Worm (Caenorhabditis elegans) whole organism, L4 larva: ENCODE data around the gene K06H7.8.

Source experiments
- D1046.2 ChIP-seq: fragments of 200-800 bp; sonication (Bioruptor generic); IDR thresholded peaks from 2 replicates; pipeline ENCODE4 v1.3.6; 2022; ENCODE audit warnings: missing genetic modification characterization, missing compliant biosample characterization
- F37D6.2 ChIP-seq: sonication (generic microtip); optimal IDR thresholded peaks from 2 replicates; lab custom pipeline; 2016; ENCODE audit warnings: mild to moderate bottlenecking, missing genetic modification characterization, missing compliant biosample characterization
- R02D3.7 ChIP-seq: fragments of 150-350 bp; sonication (generic microtip); optimal IDR thresholded peaks from 3 replicates; lab custom pipeline; 2014; ENCODE audit warnings: missing biosample characterization, missing genetic modification characterization
- T26A8.4 ChIP-seq: fragments of 200-800 bp; sonication (Bioruptor generic); IDR thresholded peaks from 2 replicates; pipeline ENCODE4 v1.3.6; 2022; ENCODE audit warnings: missing genetic modification characterization, missing compliant biosample characterization
- Y105C5A.15 ChIP-seq: fragments of 200-800 bp; sonication (Bioruptor generic); IDR thresholded peaks from 2 replicates; pipeline ENCODE4 v1.3.6; 2022; ENCODE audit warnings: missing genetic modification characterization, missing compliant biosample characterization
- aha-1 ChIP-seq: fragments of 150-350 bp; peaks from one replicate; lab custom pipeline; 2014; ENCODE audit warnings: missing biosample characterization, missing genetic modification characterization
- ceh-44 ChIP-seq: fragments of 200-800 bp; sonication (Bioruptor generic); IDR thresholded peaks from 2 replicates; pipeline ENCODE4 v1.3.6; 2022; ENCODE audit warnings: missing genetic modification reagents, missing genetic modification characterization, missing compliant biosample characterization
- daf-8 ChIP-seq: fragments of 200-800 bp; sonication (Bioruptor generic); IDR thresholded peaks from 2 replicates; pipeline ENCODE4 v1.3.6; 2022; ENCODE audit warnings: missing genetic modification characterization, missing compliant biosample characterization
- dmd-6 ChIP-seq: fragments of 200-800 bp; sonication (Bioruptor generic); IDR thresholded peaks from 2 replicates; pipeline ENCODE4 v1.3.6; 2022; ENCODE audit warnings: missing genetic modification reagents, missing genetic modification characterization, missing compliant biosample characterization
- dmd-8 ChIP-seq: fragments of 200-800 bp; sonication (Bioruptor generic); IDR thresholded peaks from 2 replicates; pipeline ENCODE4 v1.3.6; 2022; ENCODE audit warnings: missing genetic modification characterization, missing compliant biosample characterization
- dpl-1 ChIP-seq: fragments of 150-350 bp; optimal IDR thresholded peaks from 2 replicates; lab custom pipeline; 2014; ENCODE audit warnings: missing biosample characterization, missing genetic modification reagents, missing genetic modification characterization
- dve-1 ChIP-seq: sonication (generic microtip); optimal IDR thresholded peaks from 2 replicates; lab custom pipeline; 2017; ENCODE audit warnings: antibody characterized with exemption, mild to moderate bottlenecking, missing genetic modification characterization, missing compliant biosample characterization; ENCODE audit not compliant: insufficient read depth
- egl-43 ChIP-seq: fragments of 200-800 bp; sonication (Bioruptor generic); IDR thresholded peaks from 2 replicates; pipeline ENCODE4 v1.3.6; 2022; ENCODE audit warnings: missing genetic modification reagents, missing genetic modification characterization, missing compliant biosample characterization
- fkh-10 ChIP-seq: fragments of 150-350 bp; optimal IDR thresholded peaks from 2 replicates; lab custom pipeline; 2014; ENCODE audit warnings: missing biosample characterization, missing genetic modification reagents, missing genetic modification characterization
- fos-1 ChIP-seq: fragments of 150-350 bp; optimal IDR thresholded peaks from 2 replicates; lab custom pipeline; 2014; ENCODE audit warnings: missing biosample characterization, missing genetic modification characterization
- gei-8 ChIP-seq: fragments of 200-800 bp; sonication (Bioruptor generic); optimal IDR thresholded peaks from 2 replicates; lab custom pipeline; 2018; ENCODE audit warnings: mild to moderate bottlenecking, missing genetic modification characterization, missing compliant biosample characterization
- hif-1 ChIP-seq, 2 experiments: sonication (generic microtip); optimal IDR thresholded peaks; 2 replicates each; lab custom pipeline; 2016 to 2017; ENCODE audit warnings: missing compliant biosample characterization in 2 of 2, missing genetic modification characterization in 2 of 2, missing genetic modification reagents in 2 of 2, missing genotype in 2 of 2, mild to moderate bottlenecking in 1 of 2
- hlh-11 ChIP-seq: fragments of 200-800 bp; sonication (Bioruptor generic); optimal IDR thresholded peaks from 2 replicates; lab custom pipeline; 2018; ENCODE audit warnings: mild to moderate bottlenecking, missing genetic modification characterization, missing compliant biosample characterization
- hmg-1.1 ChIP-seq: fragments of 200-800 bp; sonication (Bioruptor generic); IDR thresholded peaks from 2 replicates; pipeline ENCODE4 v1.3.6; 2022; ENCODE audit warnings: missing genetic modification reagents, missing genetic modification characterization, missing compliant biosample characterization
- lin-1 ChIP-seq: fragments of 200-800 bp; sonication (Bioruptor generic); IDR thresholded peaks from 2 replicates; pipeline ENCODE4 v1.3.6; 2022; ENCODE audit warnings: missing genetic modification reagents, missing genetic modification characterization, missing compliant biosample characterization
- lin-38 ChIP-seq: fragments of 200-800 bp; sonication (Bioruptor generic); IDR thresholded peaks from 2 replicates; pipeline ENCODE4 v1.3.6; 2022; ENCODE audit warnings: missing genetic modification reagents, missing genetic modification characterization, missing compliant biosample characterization
- lin-39 ChIP-seq: fragments of 150-350 bp; optimal IDR thresholded peaks from 2 replicates; lab custom pipeline; 2014; ENCODE audit warnings: missing biosample characterization, missing genetic modification reagents, missing genetic modification characterization
- lir-3 ChIP-seq: sonication (generic microtip); optimal IDR thresholded peaks from 2 replicates; lab custom pipeline; 2016; ENCODE audit warnings: mild to moderate bottlenecking, missing genetic modification characterization, missing compliant biosample characterization
- lsy-2 ChIP-seq, 2 experiments: fragments of 150-350 bp in 1 of 2; sonication (generic microtip) in 1 of 2; optimal IDR thresholded peaks; 2 replicates each; lab custom pipeline; 2014 to 2017; ENCODE audit warnings: missing biosample characterization in 2 of 2, missing genetic modification characterization in 2 of 2
- madf-5 ChIP-seq, 2 experiments: fragments of 200-800 bp; sonication (Bioruptor generic); IDR thresholded peaks; 2 replicates each; pipeline ENCODE4 v1.3.6; 2022; ENCODE audit warnings: missing compliant biosample characterization in 2 of 2, missing genetic modification characterization in 2 of 2
- madf-9 ChIP-seq: fragments of 200-800 bp; sonication (Bioruptor generic); conservative IDR thresholded peaks from 2 replicates; pipeline ENCODE4 v1.3.6; 2022; ENCODE audit warnings: missing genetic modification reagents, missing genetic modification characterization, missing compliant biosample characterization
- mes-2 ChIP-seq: sonication (generic microtip); optimal IDR thresholded peaks from 2 replicates; lab custom pipeline; 2016; ENCODE audit warnings: missing genotype, mild to moderate bottlenecking, missing genetic modification characterization, missing compliant biosample characterization; ENCODE audit not compliant: poor library complexity, severe bottlenecking
- mxl-2 ChIP-seq: fragments of 200-800 bp; sonication (Bioruptor generic); conservative IDR thresholded peaks from 2 replicates; pipeline ENCODE4 v1.3.6; 2022; ENCODE audit warnings: missing genetic modification reagents, missing genetic modification characterization, missing compliant biosample characterization
- mxl-3 ChIP-seq: fragments of 200-800 bp; sonication (Bioruptor generic); optimal IDR thresholded peaks from 2 replicates; lab custom pipeline; 2018; ENCODE audit warnings: mild to moderate bottlenecking, missing genetic modification characterization, missing compliant biosample characterization
- nhr-10 ChIP-seq: fragments of 150-350 bp; optimal IDR thresholded peaks from 2 replicates; lab custom pipeline; 2014; ENCODE audit warnings: missing biosample characterization, missing genetic modification characterization
- nhr-102 ChIP-seq: sonication (generic microtip); optimal IDR thresholded peaks from 2 replicates; lab custom pipeline; 2016; ENCODE audit warnings: mild to moderate bottlenecking, missing genetic modification characterization, moderate library complexity, missing compliant biosample characterization
- nhr-111 ChIP-seq: fragments of 200-800 bp; sonication (Bioruptor generic); optimal IDR thresholded peaks from 2 replicates; lab custom pipeline; 2018; ENCODE audit warnings: mild to moderate bottlenecking, missing genetic modification characterization, missing compliant biosample characterization
- nhr-237 ChIP-seq: sonication (generic microtip); optimal IDR thresholded peaks from 2 replicates; lab custom pipeline; 2017; ENCODE audit warnings: missing biosample characterization, missing genetic modification characterization
- nhr-48 ChIP-seq: sonication (generic microtip); optimal IDR thresholded peaks from 2 replicates; lab custom pipeline; 2016; ENCODE audit warnings: mild to moderate bottlenecking, missing genetic modification characterization, missing compliant biosample characterization
- nhr-6 ChIP-seq: fragments of 150-350 bp; optimal IDR thresholded peaks from 2 replicates; lab custom pipeline; 2014; ENCODE audit warnings: missing biosample characterization, missing genetic modification characterization
- nhr-76 ChIP-seq: fragments of 150-350 bp; optimal IDR thresholded peaks from 2 replicates; lab custom pipeline; 2014; ENCODE audit warnings: missing biosample characterization, missing genetic modification characterization
- saeg-2 ChIP-seq: fragments of 200-800 bp; sonication (Bioruptor generic); IDR thresholded peaks from 2 replicates; pipeline ENCODE4 v1.3.6; 2022; ENCODE audit warnings: missing genetic modification reagents, missing genetic modification characterization, missing compliant biosample characterization
- set-16 ChIP-seq: fragments of 200-800 bp; sonication (Bioruptor generic); IDR thresholded peaks from 2 replicates; pipeline ENCODE4 v1.3.6; 2022; ENCODE audit warnings: missing genetic modification reagents, missing genetic modification characterization, missing compliant biosample characterization
- skn-1 ChIP-seq: fragments of 150-350 bp; optimal IDR thresholded peaks from 2 replicates; lab custom pipeline; 2014; ENCODE audit warnings: missing biosample characterization, missing genetic modification characterization
- snpc-1.2 ChIP-seq: fragments of 200-800 bp; sonication (Bioruptor generic); IDR thresholded peaks from 2 replicates; pipeline ENCODE4 v1.3.6; 2022; ENCODE audit warnings: missing genetic modification reagents, missing genetic modification characterization, missing compliant biosample characterization
- spr-3 ChIP-seq: fragments of 200-800 bp; sonication (Bioruptor generic); optimal IDR thresholded peaks from 2 replicates; lab custom pipeline; 2018; ENCODE audit warnings: mild to moderate bottlenecking, missing genetic modification characterization, missing compliant biosample characterization
- tra-1 ChIP-seq: fragments of 200-800 bp; sonication (Bioruptor generic); IDR thresholded peaks from 2 replicates; pipeline ENCODE4 v1.3.6; 2022; ENCODE audit warnings: missing genetic modification reagents, missing genetic modification characterization, missing compliant biosample characterization
- unc-130 ChIP-seq: sonication (generic microtip); optimal IDR thresholded peaks from 2 replicates; lab custom pipeline; 2016; ENCODE audit warnings: missing genetic modification reagents, missing genetic modification characterization, missing compliant biosample characterization
- unc-39 ChIP-seq: sonication (generic microtip); optimal IDR thresholded peaks from 2 replicates; lab custom pipeline; 2017; ENCODE audit warnings: missing biosample characterization, missing genetic modification characterization
- unc-62 ChIP-seq, 3 experiments: fragments of 150-350 bp in 1 of 3; sonication (generic microtip); optimal IDR thresholded peaks in 2 of 3; peaks in 1 of 3; 1 replicate in 1 of 3; 2 replicates in 2 of 3; lab custom pipeline; 2014 to 2017; ENCODE audit warnings: missing biosample characterization in 3 of 3, missing genetic modification characterization in 3 of 3, missing genetic modification reagents in 3 of 3, missing genotype in 1 of 3
- vab-7 ChIP-seq: fragments of 200-800 bp; sonication (Bioruptor generic); IDR thresholded peaks from 2 replicates; pipeline ENCODE4 v1.3.6; 2022; ENCODE audit warnings: missing genetic modification reagents, missing genetic modification characterization, missing compliant biosample characterization
- zfp-2 ChIP-seq: sonication (generic microtip); optimal IDR thresholded peaks from 2 replicates; lab custom pipeline; 2016; ENCODE audit warnings: mild to moderate bottlenecking, missing genetic modification characterization, missing compliant biosample characterization
- zip-11 ChIP-seq: fragments of 200-800 bp; sonication (Bioruptor generic); IDR thresholded peaks from 2 replicates; pipeline ENCODE4 v1.3.6; 2022; ENCODE audit warnings: missing genetic modification characterization, missing compliant biosample characterization

Gene K06H7.8

DNA sequence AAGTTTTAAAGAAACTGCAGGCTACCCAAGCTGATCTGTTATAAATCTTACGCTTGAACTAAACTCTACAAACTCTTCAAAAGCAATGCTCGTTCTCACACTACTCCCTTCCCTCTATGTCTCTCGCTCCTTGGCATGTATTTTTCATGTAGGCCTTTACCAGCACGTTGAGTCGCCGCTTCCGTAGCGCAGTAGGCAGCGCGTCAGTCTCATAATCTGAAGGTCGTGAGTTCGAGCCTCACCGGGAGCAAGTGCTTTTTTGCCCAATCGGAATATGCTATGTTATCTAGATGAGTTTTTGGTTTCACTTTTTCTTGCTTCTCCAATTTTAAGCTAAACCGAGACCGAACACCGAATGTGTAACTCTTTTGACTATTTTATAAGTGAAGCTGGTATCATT lies 8.5 kb upstream of the K06H7.8 start (continued):
- TF ChIP-seq set-16 (peak; percentile 25; the same call in 1 of the 2 replicates), gei-8 (peak; percentile 42), unc-39 (tag; lab: Kevin White, UChicago) (no peak), lin-1 (GFP tag; lab: Robert Waterston, UW) (no peak), nhr-48 (tag; lab: Kevin White, UChicago) (no peak), Y105C5A.15 (no peak), nhr-111 (GFP tag; lab: Kevin White, UChicago) (no peak), dve-1 (peak; percentile 5), D1046.2 (GFP tag; lab: Robert Waterston, UW) (0 out of 2 replicates have a peak, but pooled peaks have one; percentile 50), lir-3 (tag; lab: Kevin White, UChicago) (no peak), lsy-2 (tag; optimal IDR thresholded peaks at IDR 0.05; lab: Kevin White, UChicago) (peak in 1 of 2 experiments; percentile 56), lin-38 (GFP tag; lab: Robert Waterston, UW) (peak; percentile 67), madf-9 (peak; percentile 62), hlh-11 (tag; lab: Kevin White, UChicago) (peak; percentile 38), T26A8.4 (GFP tag; lab: Robert Waterston, UW) (peak; percentile 75), dmd-8 (peak; percentile 71; the same call in 1 of the 2 replicates), snpc-1.2 (0 out of 2 replicates have a peak, but pooled peaks have one; percentile 59), nhr-76 (no peak), egl-43 (peak; percentile 86), unc-130 (peak; percentile 30), mes-2 (tag; lab: Kevin White, UChicago) (peak; percentile 82), aha-1 (peak; percentile 77), tra-1 (no peak), spr-3 (GFP tag; lab: Kevin White, UChicago) (peak; percentile 18), hmg-1.1 (GFP tag; lab: Robert Waterston, UW) (peak; percentile 78), ceh-44 (GFP tag; lab: Robert Waterston, UW) (peak; percentile 82), fkh-10 (GFP tag; lab: Kevin White, UChicago) (peak; percentile 9)

DNA sequence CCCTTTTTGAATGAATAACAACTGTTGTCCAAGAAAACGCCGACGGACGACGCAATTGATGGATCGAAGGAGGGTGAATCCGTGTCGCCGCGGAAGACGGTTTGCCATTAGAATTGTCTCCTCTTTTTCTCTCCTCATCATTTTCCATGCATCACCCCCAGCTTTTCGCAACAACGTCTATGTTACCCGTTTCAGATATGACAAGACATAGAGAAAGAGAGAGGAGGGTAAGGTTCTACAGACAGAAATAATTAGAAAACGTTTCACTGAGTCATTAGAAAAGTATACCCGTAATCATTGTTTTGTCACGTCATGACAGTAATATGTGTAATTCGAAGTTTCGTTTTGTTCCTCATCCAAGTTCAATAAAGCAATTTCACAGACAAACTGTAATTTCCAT lies 7.8 kb upstream of the K06H7.8 start:
- TF ChIP-seq aha-1: no peak
- no peak for TF ChIP-seq madf-5 (GFP tag; IDR thresholded peaks at IDR 0.05; lab: Robert Waterston, UW)
- no peak for TF ChIP-seq hif-1 (tag; optimal IDR thresholded peaks at IDR 0.05; lab: Kevin White, UChicago)
- TF ChIP-seq unc-62 (GFP tag; optimal IDR thresholded peaks at IDR 0.05 in 1 of 2; lab: Kevin White, UChicago): peak in 1 of 2 experiments; percentile 88
- no peak for TF ChIP-seq unc-62 (tag; optimal IDR thresholded peaks at IDR 0.05; lab: Kevin White, UChicago)
- TF ChIP-seq vab-7 (GFP tag; lab: Robert Waterston, UW): no peak
- TF ChIP-seq mxl-3 (GFP tag; lab: Kevin White, UChicago): no peak
- TF ChIP-seq saeg-2 (GFP tag; lab: Robert Waterston, UW): no peak

DNA sequence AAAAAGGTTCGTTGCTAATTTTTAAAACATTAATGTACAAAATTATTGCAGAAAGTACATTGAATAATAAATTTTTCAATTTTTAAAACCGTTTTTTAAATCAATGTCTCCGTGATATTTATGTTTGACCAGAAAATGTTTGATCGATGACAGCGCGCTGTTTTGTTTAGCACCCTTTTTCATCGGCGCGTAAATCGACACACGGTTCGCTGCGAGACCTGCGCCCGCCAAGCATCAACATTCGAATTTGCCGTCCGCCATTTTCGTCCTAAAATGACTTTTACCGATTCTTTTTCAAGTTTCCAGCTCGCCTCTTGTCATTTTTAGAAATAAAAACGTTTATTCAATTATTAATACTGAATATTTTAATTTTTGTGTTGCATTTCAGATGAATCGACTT lies 2.9 kb upstream of the K06H7.8 start, which contains the start of gene plk-1:
TSS of gene plk-1 (plus strand) at position 389 of the 400 bp plus-strand sequence.
- TF ChIP-seq unc-130: peak; percentile 85
- TF ChIP-seq egl-43: no peak
- no peak for TF ChIP-seq zfp-2
- TF ChIP-seq zip-11 (GFP tag; lab: Robert Waterston, UW): no peak
- TF ChIP-seq mxl-2 (GFP tag; lab: Robert Waterston, UW): no peak
- peak in 1 of 2 experiments; percentile 60 for TF ChIP-seq lsy-2 (tag; optimal IDR thresholded peaks at IDR 0.05; lab: Kevin White, UChicago)
- TF ChIP-seq mes-2 (tag; lab: Kevin White, UChicago): peak; percentile 53
- no peak for TF ChIP-seq skn-1
- peak; percentile 72 for TF ChIP-seq dpl-1 (GFP tag; lab: Kevin White, UChicago)
- no peak for TF ChIP-seq lin-39 (tag; lab: Kevin White, UChicago)
- no peak for TF ChIP-seq madf-5 (GFP tag; IDR thresholded peaks at IDR 0.05; lab: Robert Waterston, UW)
- no peak for TF ChIP-seq nhr-48 (tag; lab: Kevin White, UChicago)
- peak; percentile 12 for TF ChIP-seq dve-1
- peak; percentile 57 for TF ChIP-seq R02D3.7
- TF ChIP-seq dmd-6 (GFP tag; lab: Robert Waterston, UW): no peak
- TF ChIP-seq nhr-102 (tag; lab: Kevin White, UChicago): no peak
- no peak for TF ChIP-seq F37D6.2 (tag; lab: Kevin White, UChicago)
- no peak for TF ChIP-seq daf-8 (GFP tag; lab: Robert Waterston, UW)
- TF ChIP-seq fos-1 (tag; lab: Kevin White, UChicago): no peak
- TF ChIP-seq saeg-2 (GFP tag; lab: Robert Waterston, UW): no peak
- TF ChIP-seq gei-8: no peak
- no peak for TF ChIP-seq nhr-10 (tag; lab: Kevin White, UChicago)
- no peak for TF ChIP-seq dmd-8
- peak; percentile 50 for TF ChIP-seq nhr-6
- TF ChIP-seq nhr-237 (tag; lab: Kevin White, UChicago): no peak
